Worm (Caenorhabditis elegans) whole organism, L3 larva: ENCODE measurements around the gene grd-1.

Experiments
- R02D3.7 ChIP-seq: fragments of 150-350 bp; optimal IDR thresholded peaks from 2 replicates; lab custom pipeline; 2014; ENCODE audit warnings: missing biosample characterization, missing genetic modification characterization
- ZK546.5 ChIP-seq: sonication (generic microtip); optimal IDR thresholded peaks from 2 replicates; lab custom pipeline; 2017; ENCODE audit warnings: missing biosample characterization, missing genetic modification characterization
- aly-2 ChIP-seq: fragments of 150-350 bp; optimal IDR thresholded peaks from 2 replicates; lab custom pipeline; 2014; ENCODE audit warnings: missing biosample characterization, missing genetic modification characterization
- ama-1 ChIP-seq: fragments of 150-350 bp; optimal IDR thresholded peaks from 2 replicates; lab custom pipeline; 2018
- ceh-16 ChIP-seq: sonication (generic microtip); optimal IDR thresholded peaks from 2 replicates; lab custom pipeline; 2017; ENCODE audit warnings: missing biosample characterization, missing genetic modification characterization
- ceh-28 ChIP-seq: fragments of 150-350 bp; optimal IDR thresholded peaks from 2 replicates; lab custom pipeline; 2014; ENCODE audit warnings: missing biosample characterization, missing genetic modification reagents, missing genetic modification characterization
- ceh-9 ChIP-seq: sonication (generic microtip); optimal IDR thresholded peaks from 2 replicates; lab custom pipeline; 2018; ENCODE audit warnings: missing biosample characterization, missing genetic modification characterization
- egl-27 ChIP-seq: sonication (generic microtip); optimal IDR thresholded peaks from 4 replicates; lab custom pipeline; 2017; ENCODE audit warnings: missing biosample characterization, missing genetic modification reagents, missing genetic modification characterization
- egl-5 ChIP-seq: fragments of 150-350 bp; optimal IDR thresholded peaks from 2 replicates; lab custom pipeline; 2017; ENCODE audit warnings: missing biosample characterization, missing genetic modification reagents, missing genetic modification characterization, inconsistent platforms
- elt-1 ChIP-seq: fragments of 150-350 bp; optimal IDR thresholded peaks from 2 replicates; lab custom pipeline; 2014; ENCODE audit warnings: missing biosample characterization, missing genetic modification characterization
- elt-2 ChIP-seq: sonication (generic microtip); optimal IDR thresholded peaks from 2 replicates; lab custom pipeline; 2016; ENCODE audit warnings: missing genetic modification reagents, mild to moderate bottlenecking, missing genetic modification characterization, missing compliant biosample characterization
- elt-3 ChIP-seq, 3 experiments: fragments of 150-350 bp in 1 of 3; sonication (generic microtip) in 2 of 3; optimal IDR thresholded peaks; 2 replicates in 2 of 3; 4 replicates in 1 of 3; lab custom pipeline; 2014 to 2017; ENCODE audit warnings: missing biosample characterization in 3 of 3, missing genetic modification characterization in 3 of 3
- eor-1 ChIP-seq, 2 experiments: fragments of 150-350 bp; optimal IDR thresholded peaks; 2 replicates each; lab custom pipeline; 2014 to 2018; ENCODE audit warnings: missing biosample characterization in 2 of 2, missing genetic modification characterization in 2 of 2
- fos-1 ChIP-seq: fragments of 150-350 bp; optimal IDR thresholded peaks from 2 replicates; lab custom pipeline; 2014; ENCODE audit warnings: missing biosample characterization, missing genetic modification characterization
- jun-1 ChIP-seq: fragments of 150-350 bp; optimal IDR thresholded peaks from 2 replicates; lab custom pipeline; 2014; ENCODE audit warnings: missing biosample characterization, missing genetic modification reagents, missing genetic modification characterization
- lin-15B ChIP-seq: fragments of 150-350 bp; optimal IDR thresholded peaks from 2 replicates; lab custom pipeline; 2014; ENCODE audit warnings: missing biosample characterization, missing genetic modification characterization
- lin-39 ChIP-seq: fragments of 150-350 bp; optimal IDR thresholded peaks from 2 replicates; lab custom pipeline; 2018; ENCODE audit warnings: missing biosample characterization, missing genetic modification reagents, missing genetic modification characterization
- nhr-11 ChIP-seq: fragments of 150-350 bp; optimal IDR thresholded peaks from 2 replicates; lab custom pipeline; 2014; ENCODE audit warnings: missing biosample characterization, missing genetic modification characterization
- nhr-12 ChIP-seq: fragments of 150-350 bp; optimal IDR thresholded peaks from 2 replicates; lab custom pipeline; 2014; ENCODE audit warnings: missing biosample characterization, missing genetic modification characterization
- nhr-23 ChIP-seq: fragments of 150-350 bp; optimal IDR thresholded peaks from 2 replicates; lab custom pipeline; 2014; ENCODE audit warnings: missing biosample characterization, missing genetic modification reagents, missing genetic modification characterization
- nhr-237 ChIP-seq: fragments of 150-350 bp; optimal IDR thresholded peaks from 2 replicates; lab custom pipeline; 2014; ENCODE audit warnings: missing biosample characterization, missing genetic modification characterization
- nhr-25 ChIP-seq: sonication (generic microtip); optimal IDR thresholded peaks from 2 replicates; lab custom pipeline; 2017; ENCODE audit warnings: missing biosample characterization, missing genetic modification characterization
- nhr-28 ChIP-seq: fragments of 150-350 bp; optimal IDR thresholded peaks from 2 replicates; lab custom pipeline; 2014; ENCODE audit warnings: missing biosample characterization, missing genetic modification characterization
- nhr-67 ChIP-seq: fragments of 150-350 bp; optimal IDR thresholded peaks from 2 replicates; lab custom pipeline; 2014; ENCODE audit warnings: missing biosample characterization, missing genetic modification characterization
- nhr-76 ChIP-seq: fragments of 150-350 bp; sonication (generic microtip); optimal IDR thresholded peaks from 5 replicates; lab custom pipeline; 2014; ENCODE audit warnings: missing biosample characterization, missing genetic modification characterization
- pqm-1 ChIP-seq: fragments of 150-350 bp; optimal IDR thresholded peaks from 2 replicates; lab custom pipeline; 2017; ENCODE audit warnings: missing biosample characterization, missing genetic modification characterization, inconsistent platforms
- skn-1 ChIP-seq: fragments of 150-350 bp; optimal IDR thresholded peaks from 2 replicates; lab custom pipeline; 2014; ENCODE audit warnings: missing biosample characterization, missing genetic modification characterization
- snpc-4 ChIP-seq: fragments of 150-350 bp; optimal IDR thresholded peaks from 2 replicates; lab custom pipeline; 2014; ENCODE audit warnings: missing biosample characterization, missing genetic modification characterization
- unc-62 ChIP-seq: fragments of 150-350 bp; sonication (generic microtip); optimal IDR thresholded peaks from 4 replicates; lab custom pipeline; 2014; ENCODE audit warnings: missing biosample characterization, missing genetic modification reagents, missing genetic modification characterization
- zag-1 ChIP-seq: fragments of 150-350 bp; optimal IDR thresholded peaks from 2 replicates; lab custom pipeline; 2014; ENCODE audit warnings: missing biosample characterization, missing genetic modification characterization
- ztf-11 ChIP-seq: fragments of 150-350 bp; optimal IDR thresholded peaks from 2 replicates; lab custom pipeline; 2014; ENCODE audit warnings: missing biosample characterization, missing genetic modification characterization
- ztf-4 ChIP-seq: fragments of 150-350 bp; optimal IDR thresholded peaks from 2 replicates; lab custom pipeline; 2014; ENCODE audit warnings: missing biosample characterization, missing genetic modification characterization

The grd-1 gene

ce11 chrX:11116723-11117122, 7.5 kb downstream of the grd-1 start, which contains the start of gene nlp-66:
Gene nlp-66, minus strand, starts transcription at chrX:11116823.
- TF ChIP-seq fos-1, result no peak
- no peak for TF ChIP-seq lin-39 (tag; lab: Kevin White, UChicago)
- TF ChIP-seq egl-5 (tag; lab: Kevin White, UChicago), result no peak

DNA sequence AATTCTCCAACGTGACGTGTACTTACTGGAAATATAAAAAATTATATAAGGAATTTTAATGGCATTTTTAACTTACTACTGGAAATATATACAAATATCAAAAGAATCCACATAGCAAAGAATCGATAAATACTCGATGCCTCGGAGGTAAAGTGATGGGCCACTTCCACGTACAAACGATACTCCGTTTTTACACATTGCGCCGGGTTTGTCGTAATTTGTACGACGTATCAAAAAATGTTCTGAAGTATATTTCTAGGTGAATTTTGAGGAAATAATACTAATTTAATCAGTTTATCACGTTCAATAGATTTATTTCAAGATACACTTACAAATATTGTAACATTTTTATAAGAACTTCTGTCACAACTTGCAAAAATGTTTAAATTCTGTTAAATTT, 11.6 kb downstream of the grd-1 start, which contains the start of gene R08B4.3:
Gene R08B4.3 (minus strand): TSS at position 198 of the 400 bp plus-strand sequence.
- TF ChIP-seq fos-1 (no peak), nhr-67 (tag; lab: Kevin White, UChicago) (no peak), nhr-11 (no peak)

ce11 chrX:11122412-11122811, 13.2 kb downstream of the grd-1 start:
- no peak for TF ChIP-seq ama-1 (lab: Kevin White, UChicago)
- no peak for TF ChIP-seq nhr-76 (tag; lab: Kevin White, UChicago)
- no peak for TF ChIP-seq elt-3 (tag; optimal IDR thresholded peaks at IDR 0.05; lab: Kevin White, UChicago)
- no peak for TF ChIP-seq ztf-4 (tag; lab: Kevin White, UChicago)
- no peak for TF ChIP-seq aly-2 (tag; lab: Kevin White, UChicago)
- TF ChIP-seq R02D3.7 (tag; lab: Kevin White, UChicago), result no peak
- no peak for TF ChIP-seq skn-1 (tag; lab: Kevin White, UChicago)

DNA sequence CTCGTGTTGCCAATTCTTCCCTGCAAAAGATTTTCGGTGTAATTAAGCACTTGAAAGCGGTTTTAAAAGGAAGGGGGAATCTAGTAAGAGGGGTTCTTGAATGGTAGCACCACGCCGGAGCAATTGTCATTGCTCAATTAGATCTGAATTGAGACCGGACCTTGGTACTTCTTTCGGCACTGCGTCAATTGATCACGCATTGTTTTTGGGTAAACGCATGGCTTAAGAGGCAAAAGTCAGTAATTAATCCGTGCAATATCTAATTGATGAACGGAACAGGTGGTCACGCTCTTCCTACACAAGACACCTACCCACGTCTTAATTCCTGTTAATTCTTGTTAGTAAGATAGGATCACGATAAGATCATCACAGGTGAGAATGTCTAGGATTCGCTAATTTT, 14.8 kb downstream of the grd-1 start:
- TF ChIP-seq elt-2 (tag; lab: Kevin White, UChicago), result no peak
- no peak for TF ChIP-seq elt-3 (tag; optimal IDR thresholded peaks at IDR 0.05; lab: Kevin White, UChicago)
- no peak for TF ChIP-seq ceh-9 (tag; lab: Kevin White, UChicago)
- TF ChIP-seq nhr-25 (tag; lab: Kevin White, UChicago), result no peak
- TF ChIP-seq ZK546.5 (tag; lab: Kevin White, UChicago), result no peak
- no peak for TF ChIP-seq unc-62 (GFP tag; lab: Kevin White, UChicago)
- no peak for TF ChIP-seq ama-1 (lab: Kevin White, UChicago)
- no peak for TF ChIP-seq nhr-11
- no peak for TF ChIP-seq nhr-76 (tag; lab: Kevin White, UChicago)
- no peak for TF ChIP-seq ztf-11
- TF ChIP-seq nhr-23 (tag; lab: Kevin White, UChicago), result no peak
- TF ChIP-seq R02D3.7 (tag; lab: Kevin White, UChicago), result no peak
- no peak for TF ChIP-seq nhr-12 (tag; lab: Kevin White, UChicago)
- TF ChIP-seq ceh-28, result no peak
- no peak for TF ChIP-seq ceh-16 (tag; lab: Kevin White, UChicago)
- TF ChIP-seq lin-15B (tag; lab: Kevin White, UChicago), result no peak
- no peak for TF ChIP-seq nhr-67 (tag; lab: Kevin White, UChicago)

DNA sequence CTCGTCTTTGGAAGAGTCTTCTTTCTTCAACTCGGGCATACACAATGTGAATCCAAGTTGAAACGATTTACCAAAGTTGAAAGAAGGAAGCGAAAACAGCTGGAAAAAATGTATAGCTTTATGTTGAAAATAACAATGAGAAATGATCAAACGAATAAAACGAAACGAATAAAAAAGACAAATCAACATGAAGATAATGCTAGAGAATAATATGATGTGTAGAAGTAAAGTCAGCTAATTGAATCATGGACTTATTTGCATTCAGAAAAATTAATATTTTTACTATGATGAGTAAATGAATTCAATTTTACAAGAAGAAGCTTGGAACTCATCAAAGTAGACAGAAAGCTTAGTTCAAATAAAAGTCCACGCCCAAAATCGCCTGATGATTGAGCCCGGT, 16.3 kb downstream of the grd-1 start, which contains the start of gene alr-1:
Gene alr-1 (minus strand): TSS at position 101 of the 400 bp plus-strand sequence.
- TF ChIP-seq nhr-25 (tag; lab: Kevin White, UChicago) (no peak), lin-39 (tag; lab: Kevin White, UChicago) (no peak), fos-1 (no peak), nhr-237 (tag; lab: Kevin White, UChicago) (no peak), eor-1 (tag; optimal IDR thresholded peaks at IDR 0.05; lab: Kevin White, UChicago) (no peak), zag-1 (tag; lab: Kevin White, UChicago) (no peak), ceh-9 (tag; lab: Kevin White, UChicago) (no peak), nhr-67 (tag; lab: Kevin White, UChicago) (no peak), jun-1 (tag; lab: Kevin White, UChicago) (no peak), aly-2 (tag; lab: Kevin White, UChicago) (no peak), pqm-1 (tag; lab: Kevin White, UChicago) (no peak)

DNA sequence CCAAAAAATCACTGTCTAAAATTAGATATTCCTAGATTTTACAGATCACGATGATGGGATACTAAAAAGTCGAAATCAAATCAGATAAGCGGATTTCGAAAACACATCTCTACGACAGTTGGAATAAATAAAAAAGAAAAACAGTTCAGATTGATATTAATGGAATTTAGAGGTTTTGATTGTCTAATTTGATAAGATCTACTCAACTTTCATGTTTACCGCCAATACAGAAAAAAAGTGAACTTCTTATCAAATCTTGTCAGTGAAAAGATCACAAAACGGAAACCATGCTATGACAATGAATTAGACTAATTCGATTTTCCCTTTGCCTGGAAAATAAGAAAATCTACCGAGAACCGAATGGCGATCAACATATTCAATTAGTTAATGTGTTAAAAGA, 17.0 kb downstream of the grd-1 start:
- TF ChIP-seq nhr-28 (tag; lab: Kevin White, UChicago) (no peak), ceh-9 (tag; lab: Kevin White, UChicago) (no peak), egl-27 (no peak), elt-1 (no peak), nhr-67 (tag; lab: Kevin White, UChicago) (no peak), snpc-4 (no peak)
